Fruit fly (Drosophila melanogaster): Measurements from ENCODE around the gene Had1.

Had1 gene

dm6 chrX:16308310-16308918 is at the start of gene Had1:
Gene Had1 (minus strand): TSS chrX:16308667.
- TF ChIP-seq CTCF (optimal IDR thresholded peaks at IDR 0.05) (no peak), CG8478 (optimal IDR thresholded peaks at IDR 0.05) (no peak)

dm6 chrX:16350062-16350461 is 41.6 kb upstream of the Had1 start, which contains the start of gene sl:
Gene sl (plus strand): TSS chrX:16350315.
- no peak for TF ChIP-seq CG8478 (optimal IDR thresholded peaks at IDR 0.05)
- no peak for TF ChIP-seq CTCF (optimal IDR thresholded peaks at IDR 0.05)

DNA sequence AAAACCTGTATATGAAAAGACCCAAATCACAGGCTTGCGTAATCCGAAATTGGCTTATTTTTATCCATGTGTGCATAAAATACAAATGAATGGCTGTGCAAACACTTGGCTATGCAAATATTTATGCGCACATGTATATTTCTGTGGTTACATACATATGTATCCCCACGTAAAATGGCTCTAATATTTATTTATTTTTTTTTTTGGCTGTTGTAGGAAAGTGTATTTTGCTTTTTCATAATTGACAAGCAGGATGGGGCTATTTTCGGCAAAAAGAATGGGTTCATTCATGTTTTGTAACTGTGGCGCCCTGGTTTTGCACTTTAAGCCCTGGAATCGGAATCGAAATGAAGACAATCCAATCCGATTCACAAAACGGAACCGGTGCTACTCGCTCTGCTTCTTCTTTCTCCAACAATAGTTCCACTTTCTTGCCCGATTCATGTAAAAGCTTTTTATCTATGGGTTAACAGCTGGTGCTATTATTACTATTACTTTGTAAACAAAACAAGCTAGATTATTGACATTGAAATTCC is 26.7 kb upstream of the Had1 start:
- no peak for TF ChIP-seq CG8478 (optimal IDR thresholded peaks at IDR 0.05)
- no peak for TF ChIP-seq CTCF (optimal IDR thresholded peaks at IDR 0.05)

dm6 chrX:16334251-16334860 is 25.9 kb upstream of the Had1 start:
- no peak for TF ChIP-seq CG8478 (optimal IDR thresholded peaks at IDR 0.05)
- no peak for TF ChIP-seq CTCF (optimal IDR thresholded peaks at IDR 0.05)

DNA sequence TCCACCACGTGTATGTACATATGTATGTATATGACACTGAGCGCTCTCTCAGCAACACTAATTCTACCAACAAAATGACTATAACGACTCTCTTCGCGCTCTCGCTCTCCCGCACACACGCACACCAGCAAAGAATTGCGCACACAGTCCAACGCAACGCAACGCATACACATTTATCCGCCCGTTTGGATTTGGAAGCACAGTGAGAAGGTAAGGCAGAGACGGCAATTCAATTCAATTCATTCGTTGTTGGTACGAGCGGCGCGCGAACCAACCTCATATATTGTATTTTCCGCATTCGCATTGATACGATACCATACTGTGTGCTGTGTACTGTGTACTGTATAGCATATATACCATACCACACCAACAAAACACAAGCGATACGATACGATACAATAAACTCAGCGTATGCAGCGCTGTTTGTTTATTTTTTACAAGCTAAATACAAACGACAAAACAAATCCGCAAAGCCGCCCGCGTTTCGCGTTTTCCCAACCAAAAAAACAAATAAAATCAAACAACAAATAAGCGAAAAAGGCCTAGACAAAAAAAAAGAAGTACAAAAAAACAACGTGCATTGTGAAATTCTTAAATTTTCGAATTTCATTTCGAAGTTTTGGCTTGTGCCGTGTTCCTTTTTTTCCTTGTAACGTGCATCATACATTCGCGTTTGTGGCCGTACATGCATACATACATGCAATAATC is 25.1 kb upstream of the Had1 start, which contains the start of the genes CG9921 and Dsp1:
TSS of gene CG9921 (minus strand) at position 167 of the 708 bp plus-strand sequence.
TSS of gene Dsp1 (plus strand) at position 179 of the 708 bp plus-strand sequence.
- TF ChIP-seq CG8478 (optimal IDR thresholded peaks at IDR 0.05) (no peak), CTCF (optimal IDR thresholded peaks at IDR 0.05) (no peak)

DNA sequence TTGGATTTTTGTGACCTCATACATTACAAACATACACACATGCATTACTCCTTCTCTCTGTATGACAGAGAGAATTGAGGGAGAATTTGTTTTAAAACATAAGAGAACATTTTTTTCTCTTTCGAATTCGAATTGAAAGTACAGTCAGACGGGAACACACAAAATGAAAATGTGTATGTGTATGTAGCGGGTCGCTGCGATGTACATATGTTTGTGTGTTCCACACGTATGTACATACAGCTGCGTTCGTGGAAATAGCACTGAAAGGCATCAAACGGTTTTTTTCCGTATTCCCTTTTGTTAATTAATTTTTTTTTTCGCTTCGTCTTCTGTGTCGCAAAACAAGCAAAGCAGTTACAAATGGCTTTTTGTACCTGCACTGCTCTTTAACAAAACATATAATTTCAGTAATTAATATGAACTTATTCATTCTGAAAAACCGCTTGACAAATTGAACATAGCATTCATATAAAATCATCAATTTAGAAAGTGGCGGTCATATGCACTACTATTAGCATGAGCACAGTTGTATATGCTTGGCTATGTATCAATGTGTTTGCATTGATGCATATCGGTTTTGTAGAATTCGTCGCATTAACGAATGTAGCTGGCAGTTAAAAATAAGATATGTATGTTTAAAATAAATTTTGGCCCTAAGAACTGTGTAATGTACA is 24.3 kb upstream of the Had1 start:
- no peak for TF ChIP-seq CG8478 (optimal IDR thresholded peaks at IDR 0.05)
- no peak for TF ChIP-seq CTCF (optimal IDR thresholded peaks at IDR 0.05)

DNA sequence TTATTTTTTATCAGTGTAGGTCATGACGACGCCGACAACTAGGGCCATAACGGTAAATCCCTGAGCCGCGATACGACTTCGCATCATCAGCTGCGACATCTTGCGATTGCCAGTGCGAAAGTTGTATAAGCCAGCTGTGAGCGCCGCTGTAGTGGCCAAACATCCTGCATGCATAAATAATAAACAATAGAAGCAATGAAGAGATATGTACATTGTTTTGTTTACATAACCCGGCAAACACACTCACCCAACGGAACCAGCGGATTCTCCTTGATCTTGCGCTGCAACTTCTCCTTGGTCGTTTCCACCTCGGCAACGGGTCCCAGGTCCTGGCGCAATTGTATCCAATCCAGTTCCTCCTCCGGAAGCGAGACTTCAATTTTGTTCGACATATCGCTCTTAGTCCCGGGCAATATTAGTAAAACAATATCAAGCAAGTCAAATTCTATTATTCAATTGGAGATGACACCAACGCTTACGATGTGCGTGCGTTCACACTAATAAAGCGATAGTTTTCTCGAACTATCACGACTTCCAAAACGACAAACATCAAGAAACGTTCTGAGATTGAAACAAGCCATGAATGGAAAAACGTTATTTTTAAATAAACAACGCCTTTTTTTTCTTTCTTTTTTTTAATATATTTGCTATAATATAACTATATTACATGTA is 23.2 kb upstream of the Had1 start:
- TF ChIP-seq CTCF (optimal IDR thresholded peaks at IDR 0.05) (no peak), CG8478 (optimal IDR thresholded peaks at IDR 0.05) (no peak)

dm6 chrX:16330659-16331058 is 22.2 kb upstream of the Had1 start, which contains the start of gene CG9919:
Gene CG9919 (minus strand): TSS chrX:16330759.
- TF ChIP-seq CG8478 (optimal IDR thresholded peaks at IDR 0.05) (no peak), CTCF (optimal IDR thresholded peaks at IDR 0.05) (no peak)

DNA sequence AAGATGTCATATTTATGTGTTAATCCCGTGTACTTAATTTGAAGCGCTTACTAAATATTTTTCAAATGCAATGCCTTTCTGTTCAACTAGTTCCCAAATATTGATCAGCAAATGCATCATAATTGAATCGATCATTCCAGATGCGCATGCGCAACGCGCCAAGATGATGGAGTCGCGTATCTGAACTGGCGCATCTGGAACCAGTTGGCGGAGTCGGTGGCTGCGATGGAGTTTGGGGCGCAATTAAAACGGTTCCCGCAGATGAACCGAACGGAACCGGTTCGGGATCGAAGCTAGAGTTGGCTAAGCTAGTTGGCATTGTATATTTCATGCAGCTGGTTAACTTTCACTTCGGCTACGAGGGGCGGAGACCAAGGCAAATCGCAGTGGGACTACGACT is 17.0 kb upstream of the Had1 start, which contains the start of gene CalpC:
TSS of gene CalpC (plus strand) at position 292 of the 400 bp plus-strand sequence.
- TF ChIP-seq CTCF (optimal IDR thresholded peaks at IDR 0.05) (no peak), CG8478 (optimal IDR thresholded peaks at IDR 0.05) (no peak)

DNA sequence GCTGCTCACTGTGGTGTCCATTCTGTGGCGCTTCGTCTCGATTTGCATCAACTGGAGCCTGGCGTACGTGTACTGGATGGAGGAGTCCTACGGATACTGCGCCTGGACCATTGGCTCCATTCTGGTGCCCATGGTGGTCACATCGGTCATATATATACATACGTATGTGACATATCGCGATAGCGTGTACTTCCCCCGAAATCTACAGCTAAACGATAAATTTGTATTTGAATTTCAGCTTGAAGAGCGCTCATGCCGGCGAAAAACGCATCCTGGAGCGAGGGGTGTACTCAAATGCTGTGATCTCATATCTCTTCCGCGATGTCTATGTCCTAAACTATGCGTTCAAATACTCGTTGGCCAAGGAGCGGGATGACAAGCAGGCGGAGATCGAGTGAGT is 15.1 kb upstream of the Had1 start:
- TF ChIP-seq CTCF (optimal IDR thresholded peaks at IDR 0.05): no peak
- TF ChIP-seq CG8478 (optimal IDR thresholded peaks at IDR 0.05): no peak

DNA sequence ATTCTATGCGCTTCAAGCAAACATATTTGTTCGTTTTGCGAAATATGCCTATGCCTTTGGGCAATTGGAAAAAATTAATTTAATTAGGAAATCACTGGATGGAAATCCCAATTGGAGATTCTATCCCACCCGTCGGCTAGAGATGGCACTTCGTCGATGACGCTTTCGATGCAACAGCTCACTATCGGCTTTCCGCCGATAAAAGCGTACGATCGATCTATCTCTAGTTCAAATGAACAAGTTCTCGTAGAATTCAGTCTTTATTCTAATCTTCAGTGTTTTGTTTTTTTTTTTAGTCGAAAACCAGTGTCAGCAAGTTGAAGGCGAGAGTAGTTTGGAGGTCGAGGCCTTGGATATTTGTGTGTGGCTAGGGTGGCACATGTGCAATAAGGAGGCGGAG is 14.6 kb upstream of the Had1 start, which contains the start of the genes CG9917 and CG32579:
TSS of gene CG9917 (minus strand) at position 169 of the 400 bp plus-strand sequence.
TSS of gene CG32579 (plus strand) at position 224 of the 400 bp plus-strand sequence.
- TF ChIP-seq CG8478 (optimal IDR thresholded peaks at IDR 0.05) (no peak), CTCF (optimal IDR thresholded peaks at IDR 0.05) (no peak)

dm6 chrX:16321037-16321436 is 12.6 kb upstream of the Had1 start:
- TF ChIP-seq CTCF (optimal IDR thresholded peaks at IDR 0.05) (no peak), CG8478 (optimal IDR thresholded peaks at IDR 0.05) (no peak)

DNA sequence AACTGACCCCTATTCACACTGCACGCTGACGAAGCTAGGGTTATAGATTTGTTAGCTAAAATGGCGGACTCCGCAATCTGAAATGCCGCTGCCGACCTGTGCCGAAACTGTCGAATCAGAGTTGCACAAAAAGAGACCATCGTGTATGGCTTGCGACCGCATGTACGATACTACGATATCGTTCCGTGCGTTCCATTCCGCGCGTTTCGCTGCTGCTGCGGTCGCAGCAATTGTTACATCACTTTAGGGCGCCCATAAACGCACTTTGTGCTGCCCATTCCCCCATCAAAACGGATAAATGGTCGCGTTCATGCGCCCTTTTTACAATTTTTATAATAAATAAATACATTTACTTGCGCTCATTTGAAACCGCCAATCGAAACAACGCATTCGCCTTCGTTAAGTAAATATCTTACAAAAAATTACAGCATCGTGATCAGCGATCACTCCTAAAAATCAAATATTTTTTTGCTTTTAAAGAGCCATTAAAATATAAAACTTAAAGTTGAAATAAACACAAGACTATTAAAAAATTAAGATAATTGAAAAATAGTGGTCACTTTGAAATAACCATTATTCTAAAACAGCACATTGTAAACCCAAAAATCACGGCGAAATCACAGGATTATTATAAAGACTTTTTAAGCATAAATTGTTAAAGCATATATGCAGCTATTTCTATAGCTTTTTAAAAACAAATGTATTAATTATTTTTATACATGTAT is 11.9 kb upstream of the Had1 start, which contains the start of gene Cyp1:
TSS of gene Cyp1 (minus strand) at position 174 of the 725 bp plus-strand sequence.
- TF ChIP-seq CTCF (optimal IDR thresholded peaks at IDR 0.05) (no peak), CG8478 (optimal IDR thresholded peaks at IDR 0.05) (no peak)

Measured in S2 (cell line).